Fruit fly (Drosophila melanogaster) whole organism, embryonic: Measurements from ENCODE around the gene Vha55.

Source experiments
- ATbp ChIP-seq: fragments of 200-800 bp; sonication (Bioruptor generic); optimal IDR thresholded peaks from 2 replicates; lab custom pipeline; 2017; ENCODE audit warnings: missing biosample characterization, mild to moderate bottlenecking, missing genetic modification characterization, missing genetic modification reagents
- Asciz ChIP-seq: fragments of 200-800 bp; sonication (Bioruptor generic); optimal IDR thresholded peaks from 2 replicates; lab custom pipeline; 2017; ENCODE audit warnings: missing biosample characterization, mild to moderate bottlenecking, missing genetic modification characterization, missing genetic modification reagents
- B-H1 ChIP-seq: fragments of 200-800 bp; sonication (Bioruptor generic); IDR thresholded peaks from 3 replicates; pipeline ENCODE4 v1.3.6; 2022; ENCODE audit warnings: missing biosample characterization, missing genetic modification characterization
- BEAF-32 ChIP-seq: fragments of 200-800 bp; sonication (Bioruptor generic); optimal IDR thresholded peaks from 3 replicates; lab custom pipeline; 2017; ENCODE audit warnings: missing biosample characterization, missing genetic modification characterization, mild to moderate bottlenecking, moderate library complexity, missing genetic modification reagents
- BtbVII ChIP-seq: fragments of 200-800 bp; sonication (Bioruptor generic); optimal IDR thresholded peaks from 3 replicates; lab custom pipeline; 2017; ENCODE audit warnings: missing biosample characterization, mild to moderate bottlenecking, missing genetic modification characterization
- CG10462 ChIP-seq: fragments of 200-800 bp; sonication (Bioruptor generic); optimal IDR thresholded peaks from 2 replicates; lab custom pipeline; 2016; ENCODE audit warnings: missing biosample characterization, missing genetic modification characterization
- CG12071 ChIP-seq: fragments of 200-800 bp; sonication (Bioruptor generic); optimal IDR thresholded peaks from 3 replicates; lab custom pipeline; 2018; ENCODE audit warnings: missing biosample characterization, mild to moderate bottlenecking, missing genetic modification characterization
- CG12769 ChIP-seq: fragments of 200-800 bp; sonication (Bioruptor generic); optimal IDR thresholded peaks from 2 replicates; lab custom pipeline; 2019; ENCODE audit warnings: missing biosample characterization, mild to moderate bottlenecking, missing genetic modification characterization, moderate library complexity
- CG14441 ChIP-seq: fragments of 200-800 bp; sonication (Bioruptor generic); IDR thresholded peaks from 2 replicates; pipeline ENCODE4 v1.3.6; 2022; ENCODE audit warnings: missing biosample characterization, missing genetic modification characterization
- CG15514 ChIP-seq: fragments of 200-800 bp; sonication (Bioruptor generic); optimal IDR thresholded peaks from 3 replicates; lab custom pipeline; 2017; ENCODE audit warnings: missing biosample characterization, missing genetic modification characterization, mild to moderate bottlenecking, moderate library complexity, missing genetic modification reagents
- CG1602 ChIP-seq: fragments of 200-800 bp; sonication (Bioruptor generic); optimal IDR thresholded peaks from 3 replicates; lab custom pipeline; 2016; ENCODE audit warnings: missing biosample characterization, missing genetic modification characterization
- CG16813 ChIP-seq: fragments of 200-800 bp; sonication (Bioruptor generic); IDR thresholded peaks from 3 replicates; pipeline ENCODE4 v1.3.6; 2022; ENCODE audit warnings: missing biosample characterization, missing genetic modification characterization; ENCODE audit not compliant: partially characterized antibody
- CG17186 ChIP-seq: fragments of 200-800 bp; sonication (Bioruptor generic); optimal IDR thresholded peaks from 3 replicates; lab custom pipeline; 2017; ENCODE audit warnings: missing biosample characterization, missing genetic modification reagents, missing genetic modification characterization
- CG2120 ChIP-seq: fragments of 200-800 bp; sonication (Bioruptor generic); optimal IDR thresholded peaks from 3 replicates; lab custom pipeline; 2016; ENCODE audit warnings: missing biosample characterization, missing genetic modification characterization
- CG2129 ChIP-seq: fragments of 200-800 bp; sonication (Bioruptor generic); IDR thresholded peaks from 2 replicates; pipeline ENCODE4 v1.3.6; 2022; ENCODE audit warnings: missing biosample characterization, missing genetic modification characterization; ENCODE audit not compliant: partially characterized antibody
- CG3281 ChIP-seq: fragments of 200-800 bp; sonication (Bioruptor generic); optimal IDR thresholded peaks from 3 replicates; lab custom pipeline; 2017; ENCODE audit warnings: missing biosample characterization, mild to moderate bottlenecking, missing genetic modification characterization
- CG7786 ChIP-seq: fragments of 200-800 bp; sonication (Bioruptor generic); optimal IDR thresholded peaks from 2 replicates; lab custom pipeline; 2016; ENCODE audit warnings: missing biosample characterization, missing genetic modification characterization
- CG7839 ChIP-seq: fragments of 200-800 bp; sonication (Bioruptor generic); optimal IDR thresholded peaks from 3 replicates; lab custom pipeline; 2018; ENCODE audit warnings: missing biosample characterization, mild to moderate bottlenecking, missing genetic modification characterization, moderate library complexity
- CG8290 ChIP-seq, 3 experiments: fragments of 200-800 bp; sonication (Bioruptor generic); optimal IDR thresholded peaks; 2 replicates each; lab custom pipeline; 2016 to 2019; ENCODE audit warnings: missing biosample characterization in 3 of 3, missing genetic modification characterization in 3 of 3, mild to moderate bottlenecking in 2 of 3, moderate library complexity in 1 of 3
- CoRest ChIP-seq: fragments of 200-800 bp; sonication (Bioruptor generic); optimal IDR thresholded peaks from 3 replicates; lab custom pipeline; 2018; ENCODE audit warnings: missing biosample characterization, mild to moderate bottlenecking, missing genetic modification characterization, moderate library complexity
- Dek ChIP-seq: fragments of 200-800 bp; sonication (Bioruptor generic); optimal IDR thresholded peaks from 3 replicates; lab custom pipeline; 2019; ENCODE audit warnings: missing biosample characterization, mild to moderate bottlenecking, missing genetic modification characterization, moderate library complexity
- Ets97D ChIP-seq: fragments of 200-800 bp; sonication (Bioruptor generic); optimal IDR thresholded peaks from 3 replicates; lab custom pipeline; 2016; ENCODE audit warnings: missing biosample characterization, missing genetic modification characterization
- Hand ChIP-seq: fragments of 200-800 bp; sonication (Bioruptor generic); optimal IDR thresholded peaks from 2 replicates; lab custom pipeline; 2017; ENCODE audit warnings: mild to moderate bottlenecking, missing biosample characterization, missing genetic modification reagents, missing genetic modification characterization
- HmgZ ChIP-seq: fragments of 200-800 bp; sonication (Bioruptor generic); optimal IDR thresholded peaks from 2 replicates; lab custom pipeline; 2018; ENCODE audit warnings: missing biosample characterization, mild to moderate bottlenecking, missing genetic modification characterization
- Hmr ChIP-seq: fragments of 200-800 bp; sonication (Bioruptor generic); optimal IDR thresholded peaks from 3 replicates; lab custom pipeline; 2017; ENCODE audit warnings: mild to moderate bottlenecking, missing biosample characterization, missing genetic modification reagents, missing genetic modification characterization
- Mad ChIP-seq: fragments of 200-800 bp; sonication (Bioruptor generic); optimal IDR thresholded peaks from 2 replicates; lab custom pipeline; 2016; ENCODE audit warnings: missing biosample characterization, missing genetic modification characterization
- Max ChIP-seq: fragments of 200-800 bp; sonication (Bioruptor generic); optimal IDR thresholded peaks from 2 replicates; lab custom pipeline; 2016; ENCODE audit warnings: missing biosample characterization, mild to moderate bottlenecking, missing genetic modification characterization
- PHDP ChIP-seq: fragments of 200-800 bp; sonication (Bioruptor generic); optimal IDR thresholded peaks from 3 replicates; lab custom pipeline; 2018; ENCODE audit warnings: missing biosample characterization, mild to moderate bottlenecking, missing genetic modification characterization, moderate library complexity
- Rx ChIP-seq: fragments of 200-800 bp; sonication (Bioruptor generic); IDR thresholded peaks from 2 replicates; pipeline ENCODE4 v1.3.6; 2022; ENCODE audit warnings: missing biosample characterization, missing genetic modification characterization
- al ChIP-seq: fragments of 200-800 bp; sonication (Bioruptor generic); IDR thresholded peaks from 2 replicates; pipeline ENCODE4 v1.3.6; 2022; ENCODE audit warnings: missing biosample characterization, missing genetic modification characterization
- bbx ChIP-seq: fragments of 200-800 bp; sonication (Bioruptor generic); IDR thresholded peaks from 2 replicates; pipeline ENCODE4 v1.3.6; 2022; ENCODE audit warnings: missing biosample characterization, missing genetic modification characterization; ENCODE audit not compliant: partially characterized antibody
- bcd ChIP-seq: fragments of 200-800 bp; sonication (Bioruptor generic); optimal IDR thresholded peaks from 2 replicates; lab custom pipeline; 2017; ENCODE audit warnings: missing biosample characterization, mild to moderate bottlenecking, missing genetic modification characterization
- chm ChIP-seq: fragments of 200-800 bp; sonication (Bioruptor generic); IDR thresholded peaks from 2 replicates; pipeline ENCODE4 v1.3.6; 2022; ENCODE audit warnings: missing biosample characterization, missing genetic modification characterization
- corto ChIP-seq: fragments of 200-800 bp; sonication (Bioruptor generic); optimal IDR thresholded peaks from 2 replicates; lab custom pipeline; 2016; ENCODE audit warnings: missing biosample characterization, mild to moderate bottlenecking, missing genetic modification characterization, moderate library complexity
- cwo ChIP-seq: fragments of 200-800 bp; sonication (Bioruptor generic); optimal IDR thresholded peaks from 3 replicates; lab custom pipeline; 2017; ENCODE audit warnings: missing biosample characterization, missing genetic modification characterization, mild to moderate bottlenecking, moderate library complexity, missing genetic modification reagents
- danr ChIP-seq: fragments of 200-800 bp; sonication (Bioruptor generic); IDR thresholded peaks from 2 replicates; pipeline ENCODE4 v1.3.6; 2022; ENCODE audit warnings: missing biosample characterization, missing genetic modification characterization
- ftz-f1 ChIP-seq: fragments of 200-800 bp; sonication (Bioruptor generic); optimal IDR thresholded peaks from 2 replicates; lab custom pipeline; 2016; ENCODE audit warnings: missing biosample characterization, missing genetic modification characterization
- gfzf ChIP-seq: fragments of 200-800 bp; sonication (Bioruptor generic); optimal IDR thresholded peaks from 2 replicates; lab custom pipeline; 2016; ENCODE audit warnings: missing biosample characterization, mild to moderate bottlenecking, missing genetic modification characterization, moderate library complexity
- gro ChIP-seq: fragments of 200-800 bp; sonication (Bioruptor generic); optimal IDR thresholded peaks from 2 replicates; lab custom pipeline; 2016; ENCODE audit warnings: missing biosample characterization, missing genetic modification characterization
- gsb-n ChIP-seq: fragments of 200-800 bp; sonication (Bioruptor generic); optimal IDR thresholded peaks from 3 replicates; lab custom pipeline; 2018; ENCODE audit warnings: missing biosample characterization, mild to moderate bottlenecking, missing genetic modification characterization
- ind ChIP-seq: fragments of 200-800 bp; sonication (Bioruptor generic); optimal IDR thresholded peaks from 3 replicates; lab custom pipeline; 2016; ENCODE audit warnings: missing biosample characterization, missing genetic modification characterization
- inv ChIP-seq: fragments of 200-800 bp; sonication (Bioruptor generic); IDR thresholded peaks from 2 replicates; pipeline ENCODE4 v1.3.6; 2022; ENCODE audit warnings: missing biosample characterization, missing genetic modification characterization; ENCODE audit not compliant: partially characterized antibody
- p53 ChIP-seq: fragments of 200-800 bp; sonication (Bioruptor generic); optimal IDR thresholded peaks from 2 replicates; lab custom pipeline; 2016; ENCODE audit warnings: missing biosample characterization, missing genetic modification characterization
- peb ChIP-seq: fragments of 200-800 bp; sonication (Bioruptor generic); IDR thresholded peaks from 2 replicates; pipeline ENCODE4 v1.3.6; 2022; ENCODE audit warnings: missing biosample characterization, missing genetic modification characterization
- pho ChIP-seq: fragments of 200-800 bp; sonication (Bioruptor generic); optimal IDR thresholded peaks from 2 replicates; lab custom pipeline; 2016; ENCODE audit warnings: missing biosample characterization, missing genetic modification characterization
- stwl ChIP-seq: fragments of 200-800 bp; sonication (Bioruptor generic); optimal IDR thresholded peaks from 3 replicates; lab custom pipeline; 2018; ENCODE audit warnings: missing biosample characterization, mild to moderate bottlenecking, missing genetic modification characterization, moderate library complexity
- tap ChIP-seq: fragments of 200-800 bp; optimal IDR thresholded peaks from 3 replicates; lab custom pipeline; 2019; ENCODE audit warnings: missing biosample characterization, mild to moderate bottlenecking, missing genetic modification characterization, moderate library complexity
- tgo ChIP-seq: fragments of 200-800 bp; sonication (Bioruptor generic); IDR thresholded peaks from 3 replicates; pipeline ENCODE4 v1.3.6; 2022; ENCODE audit warnings: missing biosample characterization, missing genetic modification characterization
- yki ChIP-seq: fragments of >200 bp; optimal IDR thresholded peaks from 3 replicates; lab custom pipeline; 2018

Gene Vha55

DNA sequence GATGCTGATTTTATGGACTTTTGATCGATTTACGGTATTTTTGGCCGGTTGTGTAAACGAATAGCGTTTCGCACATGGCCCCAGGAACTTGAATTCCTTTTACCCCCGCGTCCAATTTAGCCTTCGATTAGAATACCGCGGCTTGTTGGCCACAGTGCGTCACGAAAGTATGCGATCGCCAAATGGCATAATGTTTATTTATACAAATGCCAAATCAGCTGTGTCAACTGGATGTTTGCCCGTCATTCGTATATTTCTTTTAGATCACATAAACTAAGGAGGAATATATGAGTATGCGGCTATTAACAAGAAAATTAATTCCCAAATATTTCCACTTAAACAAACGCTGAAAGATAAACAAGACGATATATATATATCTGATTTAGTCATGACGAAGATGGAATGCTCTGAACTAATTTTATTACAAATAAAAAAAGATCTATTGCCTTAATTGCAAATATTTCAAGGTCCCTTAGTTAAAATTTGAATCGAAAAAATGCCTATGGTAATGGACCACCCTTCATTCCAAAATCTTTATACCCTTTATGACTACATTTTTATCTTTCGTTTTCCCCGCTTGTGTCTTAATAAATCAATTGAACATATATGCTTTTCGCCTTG is 29.4 kb upstream of the Vha55 start (continued):
- TF ChIP-seq corto (GFP tag; lab: Kevin White, UChicago) (no peak), stwl (tag; lab: Kevin White, UChicago) (no peak), CG12769 (tag; lab: Kevin White, UChicago) (peak; percentile 20), CG2120 (peak; percentile 64), gsb-n (tag; lab: Kevin White, UChicago) (no peak), PHDP (tag; lab: Kevin White, UChicago) (peak; percentile 16), Ets97D (GFP tag; lab: Kevin White, UChicago) (no peak), tap (tag; lab: Kevin White, UChicago) (no peak), Hand (GFP tag; lab: Kevin White, UChicago) (peak; percentile 38), CG17186 (GFP tag; lab: Kevin White, UChicago) (no peak), pho (GFP tag; lab: Kevin White, UChicago) (peak; percentile 13), CG8290 (GFP tag; optimal IDR thresholded peaks at IDR 0.05; lab: Kevin White, UChicago) (no peak), CG8290 (tag; optimal IDR thresholded peaks at IDR 0.05; lab: Kevin White, UChicago) (peak in 1 of 2 experiments; percentile 60), BEAF-32 (GFP tag; lab: Kevin White, UChicago) (no peak), B-H1 (GFP tag; lab: Robert Waterston, UW) (no peak), tgo (GFP tag; lab: Robert Waterston, UW) (no peak), inv (GFP tag; lab: Robert Waterston, UW) (no peak), ind (GFP tag; lab: Kevin White, UChicago) (no peak), ftz-f1 (GFP tag; lab: Kevin White, UChicago) (no peak), CG16813 (GFP tag; lab: Robert Waterston, UW) (no peak), p53 (GFP tag; lab: Kevin White, UChicago) (no peak), CG12071 (peak; percentile 52), CG15514 (GFP tag; lab: Kevin White, UChicago) (peak; percentile 51), bcd (GFP tag; lab: Kevin White, UChicago) (no peak), Max (GFP tag; lab: Kevin White, UChicago) (no peak), CG2129 (no peak), chm (GFP tag; lab: Robert Waterston, UW) (no peak), al (peak; percentile 47; the same call in 1 of the 2 replicates), yki (no peak), CG10462 (no peak), gro (GFP tag; lab: Kevin White, UChicago) (peak; percentile 0), Dek (peak; percentile 10), CG1602 (GFP tag; lab: Kevin White, UChicago) (no peak), bbx (GFP tag; lab: Robert Waterston, UW) (no peak), BtbVII (GFP tag; lab: Kevin White, UChicago) (peak; percentile 43), cwo (GFP tag; lab: Kevin White, UChicago) (no peak), danr (GFP tag; lab: Robert Waterston, UW) (no peak), peb (no peak), CoRest (no peak), Hmr (GFP tag; lab: Kevin White, UChicago) (peak; percentile 63), Rx (no peak), CG14441 (no peak), Asciz (no peak), CG7839 (tag; lab: Kevin White, UChicago) (peak; percentile 39), CG3281 (GFP tag; lab: Kevin White, UChicago) (peak; percentile 71), ATbp (GFP tag; lab: Kevin White, UChicago) (no peak), CG7786 (GFP tag; lab: Kevin White, UChicago) (peak; percentile 16), gfzf (GFP tag; lab: Kevin White, UChicago) (no peak), HmgZ (tag; lab: Kevin White, UChicago) (no peak), Mad (GFP tag; lab: Kevin White, UChicago) (no peak)
